Fruit fly (Drosophila melanogaster) Kc167 (cell line): Measurements from ENCODE around the gene CG44094.

Source experiments
- Sin3A ChIP-seq: fragments of >200 bp; optimal IDR thresholded peaks from 2 replicates; lab custom pipeline; 2018; ENCODE audit warnings: missing external identifiers
- h ChIP-seq: fragments of >200 bp; optimal IDR thresholded peaks from 3 replicates; lab custom pipeline; 2018; ENCODE audit warnings: missing external identifiers

- TF ChIP-seq Sin3A (lab: Kevin White, UChicago) (no peak), h (lab: Kevin White, UChicago) (no peak)
These were observed 18.0 kb downstream of the CG44094 start for dm6 chr3R:14558383-14558883.
